Fruit fly (Drosophila melanogaster) whole organism, embryonic: ENCODE data around the gene Flad1.

Experiments
- Adf1 ChIP-seq: fragments of 200-800 bp; sonication (Bioruptor generic); IDR thresholded peaks from 2 replicates; pipeline ENCODE4 v1.3.6; 2022; ENCODE audit warnings: missing biosample characterization, missing genetic modification characterization
- Atf-2 ChIP-seq: fragments of 200-800 bp; sonication (Bioruptor generic); optimal IDR thresholded peaks from 2 replicates; lab custom pipeline; 2016; ENCODE audit warnings: missing biosample characterization, missing genetic modification characterization
- Bgb ChIP-seq: fragments of 200-800 bp; sonication (Bioruptor generic); IDR thresholded peaks from 2 replicates; pipeline ENCODE4 v1.3.6; 2022; ENCODE audit warnings: missing biosample characterization, missing genetic modification characterization; ENCODE audit not compliant: partially characterized antibody
- C15 ChIP-seq: fragments of 200-800 bp; sonication (Bioruptor generic); IDR thresholded peaks from 3 replicates; pipeline ENCODE4 v1.3.6; 2022; ENCODE audit warnings: missing biosample characterization, missing genetic modification characterization
- CG11695 ChIP-seq: fragments of 200-800 bp; sonication (Bioruptor generic); IDR thresholded peaks from 3 replicates; pipeline ENCODE4 v1.3.6; 2022; ENCODE audit warnings: missing biosample characterization, missing genetic modification characterization
- CG12071 ChIP-seq: fragments of 200-800 bp; sonication (Bioruptor generic); optimal IDR thresholded peaks from 3 replicates; lab custom pipeline; 2018; ENCODE audit warnings: missing biosample characterization, mild to moderate bottlenecking, missing genetic modification characterization
- CG13287 ChIP-seq: fragments of 200-800 bp; sonication (Bioruptor generic); IDR thresholded peaks from 2 replicates; pipeline ENCODE4 v1.3.6; 2022; ENCODE audit warnings: missing biosample characterization, missing genetic modification characterization; ENCODE audit not compliant: partially characterized antibody
- CG13296 ChIP-seq: fragments of 200-800 bp; sonication (Bioruptor generic); optimal IDR thresholded peaks from 3 replicates; lab custom pipeline; 2018; ENCODE audit warnings: missing biosample characterization, mild to moderate bottlenecking, missing genetic modification characterization
- CG13775 ChIP-seq: fragments of 200-800 bp; sonication (Bioruptor generic); optimal IDR thresholded peaks from 3 replicates; lab custom pipeline; 2017; ENCODE audit warnings: missing biosample characterization, mild to moderate bottlenecking, missing genetic modification characterization
- CG14014 ChIP-seq: fragments of 200-800 bp; sonication (Bioruptor generic); IDR thresholded peaks from 2 replicates; pipeline ENCODE4 v1.3.6; 2022; ENCODE audit warnings: missing biosample characterization, missing genetic modification characterization
- CG15601 ChIP-seq: fragments of 200-800 bp; sonication (Bioruptor generic); optimal IDR thresholded peaks from 3 replicates; lab custom pipeline; 2019; ENCODE audit warnings: missing biosample characterization, mild to moderate bottlenecking, missing genetic modification characterization, moderate library complexity
- CG1603 ChIP-seq: fragments of 200-800 bp; sonication (Bioruptor generic); optimal IDR thresholded peaks from 2 replicates; lab custom pipeline; 2019; ENCODE audit warnings: missing biosample characterization, mild to moderate bottlenecking, missing genetic modification characterization, moderate library complexity
- CG2129 ChIP-seq: fragments of 200-800 bp; sonication (Bioruptor generic); IDR thresholded peaks from 2 replicates; pipeline ENCODE4 v1.3.6; 2022; ENCODE audit warnings: missing biosample characterization, missing genetic modification characterization; ENCODE audit not compliant: partially characterized antibody
- CG3163 ChIP-seq: fragments of 200-800 bp; sonication (Bioruptor generic); optimal IDR thresholded peaks from 3 replicates; lab custom pipeline; 2016; ENCODE audit warnings: missing biosample characterization, missing genetic modification characterization
- CG33557 ChIP-seq: fragments of 200-800 bp; sonication (Bioruptor generic); optimal IDR thresholded peaks from 2 replicates; lab custom pipeline; 2019; ENCODE audit warnings: missing biosample characterization, mild to moderate bottlenecking, missing genetic modification characterization, moderate library complexity
- CG4282 ChIP-seq: fragments of 200-800 bp; sonication (Bioruptor generic); optimal IDR thresholded peaks from 2 replicates; lab custom pipeline; 2016; ENCODE audit warnings: missing biosample characterization, missing genetic modification characterization
- CG4617 ChIP-seq: fragments of 200-800 bp; sonication (Bioruptor generic); optimal IDR thresholded peaks from 3 replicates; lab custom pipeline; 2016; ENCODE audit warnings: missing biosample characterization, missing genetic modification characterization, borderline replicate concordance
- CG6254 ChIP-seq: fragments of 200-800 bp; sonication (Bioruptor generic); optimal IDR thresholded peaks from 3 replicates; lab custom pipeline; 2017; ENCODE audit warnings: mild to moderate bottlenecking, missing biosample characterization, missing genetic modification reagents, missing genetic modification characterization
- CG7963 ChIP-seq: fragments of 200-800 bp; sonication (Bioruptor generic); IDR thresholded peaks from 3 replicates; pipeline ENCODE4 v1.3.6; 2022; ENCODE audit warnings: missing biosample characterization, missing genetic modification characterization; ENCODE audit not compliant: partially characterized antibody
- CG8478 ChIP-seq: fragments of >200 bp; optimal IDR thresholded peaks from 2 replicates; lab custom pipeline; 2018
- CTCF ChIP-seq: fragments of 200-800 bp; sonication (Bioruptor generic); optimal IDR thresholded peaks from 2 replicates; lab custom pipeline; 2017; ENCODE audit warnings: missing biosample characterization, mild to moderate bottlenecking, missing genetic modification characterization, moderate library complexity
- D ChIP-seq, 2 experiments: fragments of 200-800 bp in 1 of 2; fragments of >200 bp in 1 of 2; sonication (Bioruptor generic) in 1 of 2; optimal IDR thresholded peaks; 2 replicates in 1 of 2; 3 replicates in 1 of 2; lab custom pipeline; 2017; ENCODE audit warnings: mild to moderate bottlenecking in 1 of 2, missing biosample characterization in 1 of 2, missing genetic modification characterization in 1 of 2, missing genetic modification reagents in 1 of 2
- Hr78 ChIP-seq, 2 experiments: fragments of 200-800 bp in 1 of 2; fragments of >200 bp in 1 of 2; sonication (Bioruptor generic) in 1 of 2; optimal IDR thresholded peaks; 2 replicates each; lab custom pipeline; 2017 to 2019; ENCODE audit warnings: missing biosample characterization in 2 of 2, missing genetic modification characterization in 2 of 2, mild to moderate bottlenecking in 1 of 2, moderate library complexity in 1 of 2
- Lhr ChIP-seq: fragments of 200-800 bp; sonication (Bioruptor generic); optimal IDR thresholded peaks from 3 replicates; lab custom pipeline; 2017; ENCODE audit warnings: mild to moderate bottlenecking, missing biosample characterization, missing genetic modification reagents, missing genetic modification characterization
- Nf-YB ChIP-seq: fragments of 200-800 bp; sonication (Bioruptor generic); optimal IDR thresholded peaks from 3 replicates; lab custom pipeline; 2019; ENCODE audit warnings: missing biosample characterization, mild to moderate bottlenecking, missing genetic modification characterization, moderate library complexity
- Optix ChIP-seq: fragments of 200-800 bp; sonication (Bioruptor generic); IDR thresholded peaks from 3 replicates; pipeline ENCODE4 v1.3.6; 2022; ENCODE audit warnings: missing biosample characterization, missing genetic modification characterization
- Ravus ChIP-seq: fragments of 200-800 bp; sonication (Bioruptor generic); IDR thresholded peaks from 2 replicates; pipeline ENCODE4 v1.3.6; 2022; ENCODE audit warnings: missing biosample characterization, missing genetic modification characterization
- Rx ChIP-seq: fragments of 200-800 bp; sonication (Bioruptor generic); IDR thresholded peaks from 2 replicates; pipeline ENCODE4 v1.3.6; 2022; ENCODE audit warnings: missing biosample characterization, missing genetic modification characterization
- Sox100B ChIP-seq: fragments of 200-800 bp; sonication (Bioruptor generic); optimal IDR thresholded peaks from 3 replicates; lab custom pipeline; 2018; ENCODE audit warnings: missing biosample characterization, mild to moderate bottlenecking, missing genetic modification characterization
- Taf1 ChIP-seq: fragments of 200-800 bp; sonication (Bioruptor generic); IDR thresholded peaks from 2 replicates; pipeline ENCODE4 v1.3.6; 2022; ENCODE audit warnings: missing biosample characterization, missing genetic modification characterization
- Trl ChIP-seq, 3 experiments: fragments of >200 bp in 2 of 3; fragments of 200-800 bp in 1 of 3; sonication (Bioruptor generic) in 1 of 3; optimal IDR thresholded peaks; 2 replicates in 1 of 3; 3 replicates in 2 of 3; lab custom pipeline; 2016 to 2017; ENCODE audit warnings: missing biosample characterization in 1 of 3, missing genetic modification characterization in 1 of 3
- ase ChIP-seq: fragments of 200-800 bp; sonication (Bioruptor generic); IDR thresholded peaks from 3 replicates; pipeline ENCODE4 v1.3.6; 2022; ENCODE audit warnings: missing biosample characterization, missing genetic modification characterization
- bigmax ChIP-seq: fragments of 200-800 bp; sonication (Bioruptor generic); optimal IDR thresholded peaks from 2 replicates; lab custom pipeline; 2018; ENCODE audit warnings: missing biosample characterization, mild to moderate bottlenecking, missing genetic modification characterization
- croc ChIP-seq: fragments of 200-800 bp; sonication (Bioruptor generic); conservative IDR thresholded peaks from 3 replicates; pipeline ENCODE4 v1.3.6; 2022; ENCODE audit warnings: missing biosample characterization, missing genetic modification characterization
- dpn ChIP-seq, 2 experiments: fragments of 200-800 bp; sonication (Bioruptor generic); optimal IDR thresholded peaks; 3 replicates each; lab custom pipeline; 2016; ENCODE audit warnings: missing biosample characterization in 2 of 2, missing genetic modification characterization in 2 of 2
- ewg ChIP-seq: fragments of 200-800 bp; sonication (Bioruptor generic); optimal IDR thresholded peaks from 3 replicates; lab custom pipeline; 2017; ENCODE audit warnings: mild to moderate bottlenecking, missing biosample characterization, missing genetic modification reagents, missing genetic modification characterization
- fru ChIP-seq: fragments of >200 bp; optimal IDR thresholded peaks from 2 replicates; lab custom pipeline; 2017
- kni ChIP-seq: fragments of 200-800 bp; sonication (Bioruptor generic); optimal IDR thresholded peaks from 3 replicates; lab custom pipeline; 2017; ENCODE audit warnings: mild to moderate bottlenecking, missing biosample characterization, missing genetic modification reagents, missing genetic modification characterization
- lilli ChIP-seq: fragments of 200-800 bp; sonication (Bioruptor generic); optimal IDR thresholded peaks from 3 replicates; lab custom pipeline; 2016; ENCODE audit warnings: missing biosample characterization, missing genetic modification characterization
- maf-S ChIP-seq: fragments of 200-800 bp; sonication (Bioruptor generic); optimal IDR thresholded peaks from 2 replicates; lab custom pipeline; 2016; ENCODE audit warnings: missing biosample characterization, missing genetic modification characterization
- onecut ChIP-seq: fragments of 200-800 bp; sonication (Bioruptor generic); IDR thresholded peaks from 2 replicates; pipeline ENCODE4 v1.3.6; 2022; ENCODE audit warnings: missing biosample characterization, missing genetic modification characterization
- pho ChIP-seq: fragments of 200-800 bp; sonication (Bioruptor generic); optimal IDR thresholded peaks from 2 replicates; lab custom pipeline; 2016; ENCODE audit warnings: missing biosample characterization, missing genetic modification characterization
- prd ChIP-seq, 3 experiments: fragments of >200 bp in 2 of 3; fragments of 200-800 bp in 1 of 3; sonication (Bioruptor generic) in 1 of 3; optimal IDR thresholded peaks in 2 of 3; IDR thresholded peaks in 1 of 3; 2 replicates in 2 of 3; 3 replicates in 1 of 3; pipeline versions ENCODE4 v1.3.6 to Lab custom; 2017 to 2022; ENCODE audit warnings: missing biosample characterization in 1 of 3, missing genetic modification characterization in 1 of 3
- ro ChIP-seq: fragments of 200-800 bp; sonication (Bioruptor generic); IDR thresholded peaks from 2 replicates; pipeline ENCODE4 v1.3.6; 2022; ENCODE audit warnings: missing biosample characterization, missing genetic modification characterization
- sens ChIP-seq: fragments of 200-800 bp; sonication (Bioruptor generic); peaks from one replicate; lab custom pipeline; 2016; ENCODE audit warnings: missing biosample characterization, missing genetic modification characterization
- tap ChIP-seq: fragments of 200-800 bp; optimal IDR thresholded peaks from 3 replicates; lab custom pipeline; 2019; ENCODE audit warnings: missing biosample characterization, mild to moderate bottlenecking, missing genetic modification characterization, moderate library complexity
- tup ChIP-seq: fragments of 200-800 bp; sonication (Bioruptor generic); optimal IDR thresholded peaks from 2 replicates; lab custom pipeline; 2016; ENCODE audit warnings: missing biosample characterization, mild to moderate bottlenecking, missing genetic modification characterization, moderate library complexity
- wdn ChIP-seq: fragments of 200-800 bp; sonication (Bioruptor generic); IDR thresholded peaks from 2 replicates; pipeline ENCODE4 v1.3.6; 2022; ENCODE audit warnings: missing biosample characterization, missing genetic modification characterization

The Flad1 gene

dm6 chrX:12909577-12910426 is 6.5 kb upstream of the Flad1 start, which contains the start of the genes Brms1 and CG4645 (continued):
- TF ChIP-seq Hr78 (GFP tag; optimal IDR thresholded peaks at IDR 0.05; lab: Kevin White, UChicago) = no peak
- no peak for TF ChIP-seq ase
- peak; percentile 1 to 55 for TF ChIP-seq dpn (GFP tag; optimal IDR thresholded peaks at IDR 0.05; lab: Kevin White, UChicago)
- no peak for TF ChIP-seq maf-S
- no peak for TF ChIP-seq Atf-2 (GFP tag; lab: Kevin White, UChicago)
- no peak for TF ChIP-seq D (optimal IDR thresholded peaks at IDR 0.05; lab: Kevin White, UChicago)
- no peak for TF ChIP-seq D (GFP tag; optimal IDR thresholded peaks at IDR 0.05; lab: Kevin White, UChicago)
- no peak; the same call in 1 of the 2 replicates for TF ChIP-seq Adf1 (GFP tag; lab: Robert Waterston, UW)
- TF ChIP-seq CG1603 = no peak
- TF ChIP-seq CG2129 (GFP tag; lab: Robert Waterston, UW) = no peak
- no peak for TF ChIP-seq ro (GFP tag; lab: Robert Waterston, UW)
- TF ChIP-seq CG6254 (GFP tag; lab: Kevin White, UChicago) = no peak
- peak; percentile 61 for TF ChIP-seq Sox100B
- TF ChIP-seq Optix (GFP tag; lab: Robert Waterston, UW) = no peak
- no peak for TF ChIP-seq kni
- TF ChIP-seq Ravus (GFP tag; lab: Robert Waterston, UW) = no peak
- no peak for TF ChIP-seq CG4617
- TF ChIP-seq tup (GFP tag; lab: Kevin White, UChicago) = no peak
- TF ChIP-seq CG8478 (lab: Kevin White, UChicago) = no peak
- TF ChIP-seq CG3163 (GFP tag; lab: Kevin White, UChicago) = no peak
- TF ChIP-seq tap (tag; lab: Kevin White, UChicago) = no peak
- no peak for TF ChIP-seq Trl (optimal IDR thresholded peaks at IDR 0.05; lab: Kevin White, UChicago)
- TF ChIP-seq Trl (GFP tag; optimal IDR thresholded peaks at IDR 0.05; lab: Kevin White, UChicago) = no peak
- peak; percentile 17 for TF ChIP-seq pho (GFP tag; lab: Kevin White, UChicago)
- no peak for TF ChIP-seq CG12071 (GFP tag; lab: Kevin White, UChicago)
- TF ChIP-seq CG14014 (GFP tag; lab: Robert Waterston, UW) = no peak
- no peak for TF ChIP-seq Rx (GFP tag; lab: Robert Waterston, UW)
- TF ChIP-seq sens (GFP tag; lab: Kevin White, UChicago) = peak; percentile 88
- no peak for TF ChIP-seq CTCF (GFP tag; lab: Kevin White, UChicago)
- TF ChIP-seq CG13296 (GFP tag; lab: Kevin White, UChicago) = peak; percentile 26
- TF ChIP-seq CG4282 (GFP tag; lab: Kevin White, UChicago) = no peak
- peak; percentile 40 for TF ChIP-seq CG33557 (GFP tag; lab: Kevin White, UChicago)
- TF ChIP-seq croc (GFP tag; lab: Robert Waterston, UW) = 0 out of 3 replicates have a peak, but pooled peaks have one; percentile 20
- no peak for TF ChIP-seq prd (optimal IDR thresholded peaks at IDR 0.05; lab: Kevin White, UChicago)
- peak; percentile 50; the same call in 2 of the 3 replicates for TF ChIP-seq prd (GFP tag; IDR thresholded peaks at IDR 0.05; lab: Robert Waterston, UW)
- no peak for TF ChIP-seq fru (lab: Kevin White, UChicago)
- no peak for TF ChIP-seq bigmax (GFP tag; lab: Kevin White, UChicago)
- TF ChIP-seq Lhr (GFP tag; lab: Kevin White, UChicago) = peak; percentile 20
- TF ChIP-seq lilli (GFP tag; lab: Kevin White, UChicago) = peak; percentile 63
- TF ChIP-seq CG11695 (GFP tag; lab: Robert Waterston, UW) = no peak
- TF ChIP-seq CG15601 (tag; lab: Kevin White, UChicago) = peak; percentile 35
- peak; percentile 38 for TF ChIP-seq ewg (GFP tag; lab: Kevin White, UChicago)
- no peak for TF ChIP-seq Nf-YB
- TF ChIP-seq Bgb (GFP tag; lab: Robert Waterston, UW) = peak; percentile 33; the same call in 1 of the 2 replicates
- TF ChIP-seq Taf1 = no peak
- TF ChIP-seq wdn = no peak
- no peak for TF ChIP-seq onecut
- TF ChIP-seq C15 (GFP tag; lab: Robert Waterston, UW) = no peak
- TF ChIP-seq CG7963 (GFP tag; lab: Robert Waterston, UW) = 0 out of 3 replicates have a peak, but pooled peaks have one; percentile 15
- peak; percentile 29 for TF ChIP-seq CG13287 (GFP tag; lab: Robert Waterston, UW)
- peak; percentile 68 for TF ChIP-seq CG13775 (GFP tag; lab: Kevin White, UChicago)
